Fruit fly (Drosophila melanogaster): Measurements from ENCODE around the gene Or67c.

Or67c gene

DNA sequence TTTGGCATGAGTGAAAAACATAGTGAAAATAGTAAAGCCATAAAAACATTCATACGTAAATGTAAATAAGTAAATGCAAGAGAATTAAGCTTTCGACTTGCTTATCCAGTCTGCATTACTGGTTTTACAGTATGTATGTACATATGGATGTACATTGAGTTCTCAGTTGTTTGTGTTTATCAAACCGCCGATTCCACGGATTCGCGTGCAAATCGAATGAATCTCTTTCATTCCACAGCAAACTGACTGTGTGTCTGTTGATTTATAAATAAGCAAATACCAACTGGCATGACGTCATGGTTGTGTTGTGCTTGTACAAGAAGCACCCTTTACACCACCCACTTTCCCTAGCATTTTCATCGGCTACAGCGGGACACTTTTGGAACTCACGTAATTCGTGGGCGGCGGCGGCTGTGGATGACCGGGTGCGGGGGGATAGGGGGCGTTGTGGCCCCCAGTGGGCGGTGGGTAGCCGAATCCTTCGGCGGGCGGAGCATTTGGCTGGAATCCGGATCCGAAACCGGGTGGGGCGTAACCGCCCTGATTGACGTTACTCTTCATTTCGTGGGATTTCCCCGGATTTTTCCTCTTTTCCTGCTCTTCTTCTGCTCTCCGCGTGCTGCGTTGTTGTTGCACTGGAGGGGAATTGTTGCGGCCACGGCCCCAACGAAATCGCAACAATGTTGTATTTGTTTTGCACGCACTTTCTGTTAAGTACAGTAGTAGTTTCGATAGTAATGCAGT, 19.9 kb downstream of the Or67c start:
- no peak for TF ChIP-seq Dll (optimal IDR thresholded peaks at IDR 0.05)
- no peak for TF ChIP-seq pan (optimal IDR thresholded peaks at IDR 0.05)
- no peak for TF ChIP-seq EcR (GFP tag; optimal IDR thresholded peaks at IDR 0.05)
- no peak for TF ChIP-seq usp (GFP tag; optimal IDR thresholded peaks at IDR 0.05)
- TF ChIP-seq psq (optimal IDR thresholded peaks at IDR 0.05), result no peak
- no peak for TF ChIP-seq CG8478 (optimal IDR thresholded peaks at IDR 0.05)

- no peak for TF ChIP-seq pan (optimal IDR thresholded peaks at IDR 0.05)
- TF ChIP-seq psq (optimal IDR thresholded peaks at IDR 0.05), result no peak
- no peak for TF ChIP-seq Dll (optimal IDR thresholded peaks at IDR 0.05)
- TF ChIP-seq EcR (GFP tag; optimal IDR thresholded peaks at IDR 0.05), result no peak
These were observed 21.1 kb downstream of the Or67c start for dm6 chr3L:10223397-10223796.

- TF ChIP-seq psq (optimal IDR thresholded peaks at IDR 0.05), result no peak
- TF ChIP-seq pan (optimal IDR thresholded peaks at IDR 0.05), result no peak
- TF ChIP-seq EcR (GFP tag; optimal IDR thresholded peaks at IDR 0.05), result no peak
- no peak for TF ChIP-seq CG8478 (optimal IDR thresholded peaks at IDR 0.05)
- TF ChIP-seq usp (GFP tag; optimal IDR thresholded peaks at IDR 0.05), result no peak
- no peak for TF ChIP-seq Dll (optimal IDR thresholded peaks at IDR 0.05)
These were observed 24.4 kb downstream of the Or67c start, which contains the start of gene CG32055 for dm6 chr3L:10220064-10220463. Gene CG32055, minus strand, starts transcription at chr3L:10220164.

dm6 chr3L:10215365-10215764, 29.1 kb downstream of the Or67c start, which contains the start of gene CG8065:
Gene CG8065, plus strand, starts transcription at chr3L:10215665.
- no peak for TF ChIP-seq EcR (GFP tag; optimal IDR thresholded peaks at IDR 0.05)
- TF ChIP-seq Dll (optimal IDR thresholded peaks at IDR 0.05), result no peak
- no peak for TF ChIP-seq psq (optimal IDR thresholded peaks at IDR 0.05)
- no peak for TF ChIP-seq CG8478 (optimal IDR thresholded peaks at IDR 0.05)
- no peak for TF ChIP-seq usp (GFP tag; optimal IDR thresholded peaks at IDR 0.05)
- no peak for TF ChIP-seq pan (optimal IDR thresholded peaks at IDR 0.05)

DNA sequence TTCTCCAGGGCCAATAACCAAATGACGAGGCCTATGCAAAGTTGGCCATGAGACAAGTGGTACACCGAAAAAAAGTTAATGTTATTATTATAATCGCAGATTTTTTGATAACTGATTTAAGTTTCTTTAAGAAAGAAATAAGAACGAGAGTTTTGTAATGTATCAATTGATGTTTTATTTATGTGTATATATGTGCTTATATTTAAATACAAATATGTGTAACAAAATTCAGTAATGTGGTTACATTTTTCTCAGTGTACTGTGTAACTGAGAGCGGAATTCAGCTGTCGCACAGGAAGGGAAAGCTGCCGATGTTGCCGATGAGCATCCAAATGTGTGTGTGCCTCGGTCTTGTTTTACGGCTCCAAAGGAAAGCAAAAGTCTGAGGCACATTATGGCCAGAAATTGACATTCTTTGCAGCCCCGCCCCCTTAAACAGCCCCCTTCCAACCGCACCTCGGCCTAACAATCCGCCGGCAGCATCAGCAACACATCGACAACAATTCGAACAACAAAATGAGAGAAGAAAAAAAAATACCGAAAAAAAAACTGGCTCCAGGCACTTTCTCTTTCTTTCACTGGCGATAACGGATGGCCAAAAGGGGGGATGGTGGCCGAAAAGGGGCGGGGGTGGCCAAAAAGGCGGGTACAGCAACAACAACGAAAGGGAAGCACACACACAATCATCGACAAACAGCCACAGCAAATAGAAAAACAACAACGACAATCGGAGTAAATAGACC, 38.1 kb downstream of the Or67c start:
- TF ChIP-seq CG8478 (optimal IDR thresholded peaks at IDR 0.05), result no peak
- TF ChIP-seq Dll (optimal IDR thresholded peaks at IDR 0.05), result no peak
- TF ChIP-seq EcR (GFP tag; optimal IDR thresholded peaks at IDR 0.05), result no peak
- TF ChIP-seq usp (GFP tag; optimal IDR thresholded peaks at IDR 0.05), result no peak
- TF ChIP-seq pan (optimal IDR thresholded peaks at IDR 0.05), result no peak
- TF ChIP-seq psq (optimal IDR thresholded peaks at IDR 0.05), result no peak

DNA sequence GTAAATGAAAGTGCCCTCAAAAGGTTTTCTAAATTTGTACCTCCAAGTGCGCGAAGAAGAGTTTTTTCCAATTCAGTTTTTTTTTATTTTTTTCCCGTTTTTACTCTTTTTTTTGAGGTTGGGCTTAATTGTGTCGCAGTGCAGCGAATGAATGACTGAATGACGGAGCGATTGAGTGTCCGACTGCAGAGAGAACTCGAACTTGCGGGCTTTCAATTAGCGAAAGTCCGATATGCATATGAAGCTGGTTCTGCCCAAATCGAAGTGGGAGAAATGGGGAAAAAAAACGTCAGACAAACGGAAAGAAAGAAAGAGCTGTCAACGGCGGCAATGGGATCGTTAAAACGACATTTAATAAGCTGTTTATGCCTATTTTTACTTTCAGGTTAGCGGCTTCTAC, 38.7 kb downstream of the Or67c start:
- no peak for TF ChIP-seq psq (optimal IDR thresholded peaks at IDR 0.05)
- TF ChIP-seq usp (GFP tag; optimal IDR thresholded peaks at IDR 0.05), result no peak
- no peak for TF ChIP-seq Dll (optimal IDR thresholded peaks at IDR 0.05)

DNA sequence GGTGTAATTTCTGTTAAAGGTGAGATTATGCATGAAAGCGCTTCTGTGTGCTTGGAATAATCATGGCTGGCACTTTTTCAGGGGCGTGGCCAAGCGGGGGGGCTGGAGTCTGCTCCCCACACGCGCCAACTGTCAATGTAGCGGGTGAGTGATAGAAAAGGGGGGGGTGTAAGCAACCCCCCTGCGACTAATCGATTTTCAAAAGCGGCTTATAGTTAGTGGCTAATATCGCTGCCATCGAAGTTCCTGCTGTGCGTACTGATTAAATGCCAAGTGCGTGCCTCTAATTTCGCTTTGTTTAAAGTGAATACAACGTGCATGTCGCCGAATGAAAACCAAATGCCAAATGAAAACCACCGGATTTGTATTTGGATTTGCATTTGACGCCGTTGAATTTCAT, 39.8 kb downstream of the Or67c start:
- no peak for TF ChIP-seq Dll (optimal IDR thresholded peaks at IDR 0.05)
- TF ChIP-seq usp (GFP tag; optimal IDR thresholded peaks at IDR 0.05), result no peak
- no peak for TF ChIP-seq CG8478 (optimal IDR thresholded peaks at IDR 0.05)
- TF ChIP-seq psq (optimal IDR thresholded peaks at IDR 0.05), result no peak
- no peak for TF ChIP-seq EcR (GFP tag; optimal IDR thresholded peaks at IDR 0.05)
- no peak for TF ChIP-seq pan (optimal IDR thresholded peaks at IDR 0.05)

- TF ChIP-seq psq (optimal IDR thresholded peaks at IDR 0.05), result no peak
- no peak for TF ChIP-seq CG8478 (optimal IDR thresholded peaks at IDR 0.05)
- TF ChIP-seq pan (optimal IDR thresholded peaks at IDR 0.05), result no peak
- TF ChIP-seq EcR (GFP tag; optimal IDR thresholded peaks at IDR 0.05), result no peak
- TF ChIP-seq Dll (optimal IDR thresholded peaks at IDR 0.05), result no peak
- no peak for TF ChIP-seq usp (GFP tag; optimal IDR thresholded peaks at IDR 0.05)
These were observed 42.9 kb downstream of the Or67c start, which contains the start of gene ect for dm6 chr3L:10201655-10202054. Gene ect, minus strand, starts transcription at chr3L:10201837.

DNA sequence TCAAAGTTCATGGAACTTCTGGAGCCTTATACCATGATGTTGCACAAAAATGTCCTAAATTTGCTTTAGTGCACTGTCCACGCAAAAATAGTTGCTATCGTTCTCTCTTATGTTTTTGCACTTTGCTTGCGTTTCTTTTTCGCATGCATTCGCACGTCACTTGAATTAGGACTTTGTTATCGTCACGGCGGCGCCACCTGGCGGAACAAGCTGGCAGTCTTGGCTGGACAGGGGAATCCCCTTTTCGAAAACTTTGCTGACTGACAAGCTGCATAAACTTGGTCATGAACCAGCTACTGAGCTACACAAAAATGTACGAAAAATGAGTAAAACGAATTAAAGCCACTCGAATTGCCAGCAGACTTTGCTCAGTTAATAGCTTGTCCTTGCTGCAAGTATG, 44.9 kb downstream of the Or67c start:
- TF ChIP-seq pan (optimal IDR thresholded peaks at IDR 0.05) (no peak), usp (GFP tag; optimal IDR thresholded peaks at IDR 0.05) (no peak), EcR (GFP tag; optimal IDR thresholded peaks at IDR 0.05) (no peak), Dll (optimal IDR thresholded peaks at IDR 0.05) (no peak)

DNA sequence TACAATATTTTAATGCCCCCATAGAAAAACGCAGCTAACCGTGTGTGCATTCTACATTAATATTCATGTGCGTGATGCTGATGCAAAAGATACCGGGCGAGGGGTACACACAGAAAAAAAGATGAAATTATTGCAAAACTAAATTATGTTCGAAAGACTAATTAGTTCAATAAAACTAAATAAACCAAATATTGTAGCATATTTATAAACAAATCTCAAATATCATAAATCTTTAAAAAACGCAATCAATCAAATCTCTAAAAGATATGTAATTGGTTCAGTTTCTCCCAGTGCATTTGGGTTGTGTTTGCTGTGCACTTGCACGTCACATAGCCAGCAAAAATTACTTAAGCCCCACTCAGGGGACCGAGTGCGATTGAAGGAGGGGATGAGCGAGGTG, 45.9 kb downstream of the Or67c start:
- TF ChIP-seq pan (optimal IDR thresholded peaks at IDR 0.05), result no peak
- no peak for TF ChIP-seq EcR (GFP tag; optimal IDR thresholded peaks at IDR 0.05)
- no peak for TF ChIP-seq CG8478 (optimal IDR thresholded peaks at IDR 0.05)
- TF ChIP-seq psq (optimal IDR thresholded peaks at IDR 0.05), result no peak
- TF ChIP-seq Dll (optimal IDR thresholded peaks at IDR 0.05), result no peak
- no peak for TF ChIP-seq usp (GFP tag; optimal IDR thresholded peaks at IDR 0.05)

DNA sequence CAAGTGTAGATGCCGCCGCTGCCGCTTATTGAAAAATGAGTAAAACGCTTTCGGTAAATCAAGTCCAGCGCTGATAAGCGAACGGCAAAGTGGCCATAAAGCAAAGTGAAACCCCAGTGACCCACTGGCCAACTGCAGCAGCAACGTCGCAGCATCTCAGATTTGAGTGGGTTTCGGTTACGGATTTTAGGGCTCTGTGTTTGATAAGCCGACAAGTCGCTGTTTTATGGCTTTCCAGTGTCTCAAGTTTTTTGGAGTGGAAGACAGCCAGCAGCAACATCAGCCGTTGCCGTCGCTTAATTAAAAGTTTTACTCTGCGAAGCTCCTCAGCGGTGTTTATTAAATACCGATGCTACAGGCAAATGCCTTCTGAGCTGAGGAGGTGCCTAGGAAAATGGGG, 47.1 kb downstream of the Or67c start:
- no peak for TF ChIP-seq EcR (GFP tag; optimal IDR thresholded peaks at IDR 0.05)
- TF ChIP-seq CG8478 (optimal IDR thresholded peaks at IDR 0.05), result no peak
- TF ChIP-seq usp (GFP tag; optimal IDR thresholded peaks at IDR 0.05), result no peak
- TF ChIP-seq pan (optimal IDR thresholded peaks at IDR 0.05), result no peak
- no peak for TF ChIP-seq psq (optimal IDR thresholded peaks at IDR 0.05)
- no peak for TF ChIP-seq Dll (optimal IDR thresholded peaks at IDR 0.05)
